Worm (Caenorhabditis elegans): ENCODE results near the gene T28C12.2.

Gene T28C12.2

ce11 chrV:6326394-6326793, 2.6 kb upstream of the T28C12.2 start (continued):
- TF ChIP-seq zfh-2 (GFP tag; conservative IDR thresholded peaks at IDR 0.05) (no peak), repo-1 (tag; optimal IDR thresholded peaks at IDR 0.05) (peak; percentile 92), chd-7 (tag; optimal IDR thresholded peaks at IDR 0.05) (peak; percentile 28), cebp-1 (GFP tag; IDR thresholded peaks at IDR 0.05) (0 out of 2 replicates have a peak, but pooled peaks have one; percentile 19), cebp-1 (tag; optimal IDR thresholded peaks at IDR 0.05) (peak; percentile 27), mcd-1 (GFP tag; IDR thresholded peaks at IDR 0.05) (no peak), somi-1 (GFP tag; optimal IDR thresholded peaks at IDR 0.05) (peak; percentile 71), nhr-179 (tag; optimal IDR thresholded peaks at IDR 0.05) (no peak), hmg-1.2 (GFP tag; IDR thresholded peaks at IDR 0.05) (peak; percentile 10; the same call in 1 of the 2 replicates), athp-1 (tag; optimal IDR thresholded peaks at IDR 0.05) (peak; percentile 24), madf-3 (GFP tag; IDR thresholded peaks at IDR 0.05) (no peak), nhr-120 (GFP tag; IDR thresholded peaks at IDR 0.05) (no peak), hmg-20 (GFP tag; IDR thresholded peaks at IDR 0.05) (no peak), F37B4.10 (GFP tag; IDR thresholded peaks at IDR 0.05) (no peak), ztf-18 (tag; optimal IDR thresholded peaks at IDR 0.05) (no peak), ekl-4 (GFP tag; IDR thresholded peaks at IDR 0.05) (peak; percentile 62; the same call in 1 of the 2 replicates), hsf-1 (GFP tag; IDR thresholded peaks at IDR 0.05) (no peak), ccch-3 (GFP tag; optimal IDR thresholded peaks at IDR 0.05) (no peak), egl-44 (GFP tag; IDR thresholded peaks at IDR 0.05) (no peak), rcor-1 (GFP tag; IDR thresholded peaks at IDR 0.05) (no peak), B0336.3 (GFP tag; IDR thresholded peaks at IDR 0.05) (peak; percentile 83), ztf-26 (tag; optimal IDR thresholded peaks at IDR 0.05) (peak; percentile 66), egl-18 (GFP tag; IDR thresholded peaks at IDR 0.05) (no peak), ama-1 (optimal IDR thresholded peaks at IDR 0.05) (peak; percentile 50), ama-1 (GFP tag; optimal IDR thresholded peaks at IDR 0.05) (no peak), sea-2 (GFP tag; IDR thresholded peaks at IDR 0.05) (no peak), F10E7.11 (tag; optimal IDR thresholded peaks at IDR 0.05) (peak; percentile 29), tbx-9 (tag; optimal IDR thresholded peaks at IDR 0.05; ENCODE audit: borderline replicate concordance) (no peak), gei-17 (GFP tag; optimal IDR thresholded peaks at IDR 0.05) (no peak)

- TF ChIP-seq nfyb-1 (GFP tag; IDR thresholded peaks at IDR 0.05): no peak
- TF ChIP-seq madf-6 (GFP tag; IDR thresholded peaks at IDR 0.05): no peak
- no peak for TF ChIP-seq C06A6.2 (GFP tag; conservative IDR thresholded peaks at IDR 0.05)
- no peak for TF ChIP-seq B0035.1 (tag; optimal IDR thresholded peaks at IDR 0.05)
- TF ChIP-seq ztf-22 (GFP tag; optimal IDR thresholded peaks at IDR 0.05): no peak
- TF ChIP-seq nhr-179 (tag; optimal IDR thresholded peaks at IDR 0.05): no peak
- no peak for TF ChIP-seq ZK185.1 (tag; optimal IDR thresholded peaks at IDR 0.05; ENCODE audit: poor library complexity, severe bottlenecking)
- TF ChIP-seq B0336.3 (GFP tag; IDR thresholded peaks at IDR 0.05): no peak
- TF ChIP-seq unc-130 (GFP tag; optimal IDR thresholded peaks at IDR 0.05): no peak
- TF ChIP-seq attf-6 (GFP tag; IDR thresholded peaks at IDR 0.05): no peak
- TF ChIP-seq ama-1 (optimal IDR thresholded peaks at IDR 0.05): no peak
- no peak for TF ChIP-seq ama-1 (GFP tag; optimal IDR thresholded peaks at IDR 0.05)
- no peak for TF ChIP-seq chd-7 (tag; optimal IDR thresholded peaks at IDR 0.05)
- no peak for TF ChIP-seq attf-5 (GFP tag; optimal IDR thresholded peaks at IDR 0.05)
- TF ChIP-seq nhr-80 (tag; optimal IDR thresholded peaks at IDR 0.05): no peak
- TF ChIP-seq bed-1 (GFP tag; IDR thresholded peaks at IDR 0.05): no peak
- no peak for TF ChIP-seq ceh-58 (GFP tag; IDR thresholded peaks at IDR 0.05)
- TF ChIP-seq tbp1 (GFP tag; optimal IDR thresholded peaks at IDR 0.05): no peak
These were observed 2.0 kb upstream of the T28C12.2 start, which contains the start of gene fbxa-202 for ce11 chrV:6326980-6327379. TSS of gene fbxa-202 (plus strand) at chrV:6327280.

Data from whole organism, young adult.